Fruit fly (Drosophila melanogaster) whole organism, adult: Measurements from ENCODE around the gene janA.

ENCODE experiments used
- CG1620 ChIP-seq: fragments of 200-800 bp; sonication (Bioruptor generic); optimal IDR thresholded peaks from 2 replicates; lab custom pipeline; 2016; ENCODE audit warnings: missing biosample characterization, missing genetic modification characterization
- toe ChIP-seq: fragments of 200-800 bp; sonication (Bioruptor generic); optimal IDR thresholded peaks from 2 replicates; lab custom pipeline; 2016; ENCODE audit warnings: missing biosample characterization, missing genetic modification characterization

DNA sequence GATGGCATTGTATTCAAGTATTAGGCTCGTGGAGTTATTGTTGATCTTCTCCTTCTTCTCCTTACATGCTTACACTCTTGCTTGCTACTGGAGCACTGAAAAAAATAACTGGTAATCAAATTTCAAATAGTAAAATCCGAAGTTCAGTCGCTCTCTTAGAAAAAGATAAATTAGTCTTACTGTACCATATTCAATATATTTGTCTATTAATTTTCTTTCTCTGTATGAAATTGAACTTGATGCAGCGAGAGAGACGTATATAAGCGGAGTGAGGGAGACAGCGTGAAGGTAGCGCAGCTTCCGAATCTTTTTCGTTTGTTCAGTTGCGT lies 21.8 kb upstream of the janA start:
- no peak for TF ChIP-seq toe (GFP tag; lab: Kevin White, UChicago)
- TF ChIP-seq CG1620 (GFP tag; lab: Kevin White, UChicago) = no peak
